Worm (Caenorhabditis elegans) whole organism, L4 larva: ENCODE results near the gene srh-128.
A peak's percentile ranks its signal among the peaks of the same experiment; 100 is the strongest.

Experiments
- F10B5.3 ChIP-seq: sonication (generic microtip); optimal IDR thresholded peaks from 2 replicates; lab custom pipeline; 2016; ENCODE audit warnings: mild to moderate bottlenecking, missing genetic modification characterization, missing compliant biosample characterization
- F44E2.7 ChIP-seq: fragments of 200-800 bp; sonication (Bioruptor generic); IDR thresholded peaks from 2 replicates; pipeline ENCODE4 v2.1.2; 2022; ENCODE audit warnings: missing genetic modification characterization, missing compliant biosample characterization
- F49E8.2 ChIP-seq: sonication (generic microtip); optimal IDR thresholded peaks from 2 replicates; lab custom pipeline; 2016; ENCODE audit warnings: missing compliant biosample characterization, mild to moderate bottlenecking, missing genetic modification characterization, borderline replicate concordance
- R02D3.7 ChIP-seq: fragments of 150-350 bp; sonication (generic microtip); optimal IDR thresholded peaks from 3 replicates; lab custom pipeline; 2014; ENCODE audit warnings: missing biosample characterization, missing genetic modification characterization
- Y105C5A.15 ChIP-seq: fragments of 200-800 bp; sonication (Bioruptor generic); IDR thresholded peaks from 2 replicates; pipeline ENCODE4 v1.3.6; 2022; ENCODE audit warnings: missing genetic modification characterization, missing compliant biosample characterization
- Y48G9A.11 ChIP-seq: fragments of 200-800 bp; sonication (Bioruptor generic); IDR thresholded peaks from 2 replicates; pipeline ENCODE4 v1.3.6; 2022; ENCODE audit warnings: missing genetic modification reagents, missing genetic modification characterization, missing compliant biosample characterization
- aha-1 ChIP-seq: fragments of 150-350 bp; peaks from one replicate; lab custom pipeline; 2014; ENCODE audit warnings: missing biosample characterization, missing genetic modification characterization
- ama-1 ChIP-seq: fragments of 150-350 bp; optimal IDR thresholded peaks from 2 replicates; lab custom pipeline; 2014; ENCODE audit warnings: inconsistent platforms, mixed read lengths
- arid-1 ChIP-seq: fragments of 200-800 bp; sonication (Bioruptor generic); conservative IDR thresholded peaks from 2 replicates; pipeline ENCODE4 v1.3.6; 2022; ENCODE audit warnings: missing genetic modification reagents, missing genetic modification characterization, missing compliant biosample characterization
- ceh-62 ChIP-seq: sonication (generic microtip); optimal IDR thresholded peaks from 2 replicates; lab custom pipeline; 2017; ENCODE audit warnings: missing biosample characterization, missing genetic modification characterization
- ceh-82 ChIP-seq: sonication (generic microtip); optimal IDR thresholded peaks from 2 replicates; lab custom pipeline; 2017; ENCODE audit warnings: missing biosample characterization, missing genetic modification characterization
- ces-1 ChIP-seq: fragments of 150-350 bp; sonication (generic microtip); optimal IDR thresholded peaks from 4 replicates; lab custom pipeline; 2014; ENCODE audit warnings: missing biosample characterization, missing genetic modification reagents, missing genetic modification characterization
- ctbp-1 ChIP-seq: fragments of 200-800 bp; sonication (Bioruptor generic); IDR thresholded peaks from 2 replicates; pipeline ENCODE4 v1.3.6; 2022; ENCODE audit warnings: missing genetic modification reagents, missing genetic modification characterization, missing compliant biosample characterization
- dmd-6 ChIP-seq: fragments of 200-800 bp; sonication (Bioruptor generic); IDR thresholded peaks from 2 replicates; pipeline ENCODE4 v1.3.6; 2022; ENCODE audit warnings: missing genetic modification reagents, missing genetic modification characterization, missing compliant biosample characterization
- dmd-8 ChIP-seq: fragments of 200-800 bp; sonication (Bioruptor generic); IDR thresholded peaks from 2 replicates; pipeline ENCODE4 v1.3.6; 2022; ENCODE audit warnings: missing genetic modification characterization, missing compliant biosample characterization
- dpl-1 ChIP-seq: fragments of 150-350 bp; optimal IDR thresholded peaks from 2 replicates; lab custom pipeline; 2014; ENCODE audit warnings: missing biosample characterization, missing genetic modification reagents, missing genetic modification characterization
- dve-1 ChIP-seq: sonication (generic microtip); optimal IDR thresholded peaks from 2 replicates; lab custom pipeline; 2017; ENCODE audit warnings: antibody characterized with exemption, mild to moderate bottlenecking, missing genetic modification characterization, missing compliant biosample characterization; ENCODE audit not compliant: insufficient read depth
- egl-43 ChIP-seq: fragments of 200-800 bp; sonication (Bioruptor generic); IDR thresholded peaks from 2 replicates; pipeline ENCODE4 v1.3.6; 2022; ENCODE audit warnings: missing genetic modification reagents, missing genetic modification characterization, missing compliant biosample characterization
- fos-1 ChIP-seq: fragments of 150-350 bp; optimal IDR thresholded peaks from 2 replicates; lab custom pipeline; 2014; ENCODE audit warnings: missing biosample characterization, missing genetic modification characterization
- hif-1 ChIP-seq, 2 experiments: sonication (generic microtip); optimal IDR thresholded peaks; 2 replicates each; lab custom pipeline; 2016 to 2017; ENCODE audit warnings: missing compliant biosample characterization in 2 of 2, missing genetic modification characterization in 2 of 2, missing genetic modification reagents in 2 of 2, missing genotype in 2 of 2, mild to moderate bottlenecking in 1 of 2
- hlh-11 ChIP-seq: fragments of 200-800 bp; sonication (Bioruptor generic); optimal IDR thresholded peaks from 2 replicates; lab custom pipeline; 2018; ENCODE audit warnings: mild to moderate bottlenecking, missing genetic modification characterization, missing compliant biosample characterization
- hmg-1.1 ChIP-seq: fragments of 200-800 bp; sonication (Bioruptor generic); IDR thresholded peaks from 2 replicates; pipeline ENCODE4 v1.3.6; 2022; ENCODE audit warnings: missing genetic modification reagents, missing genetic modification characterization, missing compliant biosample characterization
- jun-1 ChIP-seq: fragments of 150-350 bp; optimal IDR thresholded peaks from 2 replicates; lab custom pipeline; 2014; ENCODE audit warnings: missing biosample characterization, missing genetic modification reagents, missing genetic modification characterization
- lim-7 ChIP-seq: fragments of 200-800 bp; sonication (Bioruptor generic); IDR thresholded peaks from 2 replicates; pipeline ENCODE4 v1.3.6; 2022; ENCODE audit warnings: missing genetic modification characterization, missing compliant biosample characterization
- lin-13 ChIP-seq: fragments of 150-350 bp; optimal IDR thresholded peaks from 2 replicates; lab custom pipeline; 2014; ENCODE audit warnings: missing biosample characterization, missing genetic modification reagents, missing genetic modification characterization
- lin-15B ChIP-seq: fragments of 150-350 bp; sonication (generic microtip); optimal IDR thresholded peaks from 3 replicates; lab custom pipeline; 2014; ENCODE audit warnings: missing biosample characterization, missing genetic modification characterization
- lin-29 ChIP-seq: fragments of 200-800 bp; sonication (Bioruptor generic); IDR thresholded peaks from 2 replicates; pipeline ENCODE4 v1.3.6; 2022; ENCODE audit warnings: missing genetic modification reagents, missing genetic modification characterization, missing compliant biosample characterization
- lin-39 ChIP-seq: fragments of 150-350 bp; optimal IDR thresholded peaks from 2 replicates; lab custom pipeline; 2014; ENCODE audit warnings: missing biosample characterization, missing genetic modification reagents, missing genetic modification characterization
- lir-3 ChIP-seq: sonication (generic microtip); optimal IDR thresholded peaks from 2 replicates; lab custom pipeline; 2016; ENCODE audit warnings: mild to moderate bottlenecking, missing genetic modification characterization, missing compliant biosample characterization
- lsy-2 ChIP-seq, 2 experiments: fragments of 150-350 bp in 1 of 2; sonication (generic microtip) in 1 of 2; optimal IDR thresholded peaks; 2 replicates each; lab custom pipeline; 2014 to 2017; ENCODE audit warnings: missing biosample characterization in 2 of 2, missing genetic modification characterization in 2 of 2
- madf-9 ChIP-seq: fragments of 200-800 bp; sonication (Bioruptor generic); conservative IDR thresholded peaks from 2 replicates; pipeline ENCODE4 v1.3.6; 2022; ENCODE audit warnings: missing genetic modification reagents, missing genetic modification characterization, missing compliant biosample characterization
- mdt-29 ChIP-seq: fragments of 200-800 bp; sonication (Bioruptor generic); IDR thresholded peaks from 2 replicates; pipeline ENCODE4 v1.3.6; 2022; ENCODE audit warnings: missing genetic modification reagents, missing genetic modification characterization, missing compliant biosample characterization
- mxl-3 ChIP-seq: fragments of 200-800 bp; sonication (Bioruptor generic); optimal IDR thresholded peaks from 2 replicates; lab custom pipeline; 2018; ENCODE audit warnings: mild to moderate bottlenecking, missing genetic modification characterization, missing compliant biosample characterization
- nhr-10 ChIP-seq: fragments of 150-350 bp; optimal IDR thresholded peaks from 2 replicates; lab custom pipeline; 2014; ENCODE audit warnings: missing biosample characterization, missing genetic modification characterization
- nhr-102 ChIP-seq: sonication (generic microtip); optimal IDR thresholded peaks from 2 replicates; lab custom pipeline; 2016; ENCODE audit warnings: mild to moderate bottlenecking, missing genetic modification characterization, moderate library complexity, missing compliant biosample characterization
- nhr-111 ChIP-seq: fragments of 200-800 bp; sonication (Bioruptor generic); optimal IDR thresholded peaks from 2 replicates; lab custom pipeline; 2018; ENCODE audit warnings: mild to moderate bottlenecking, missing genetic modification characterization, missing compliant biosample characterization
- nhr-41 ChIP-seq: fragments of 200-800 bp; sonication (Bioruptor generic); IDR thresholded peaks from 2 replicates; pipeline ENCODE4 v1.3.6; 2022; ENCODE audit warnings: missing genetic modification reagents, missing genetic modification characterization, missing compliant biosample characterization
- nhr-42 ChIP-seq: fragments of 200-800 bp; sonication (Bioruptor generic); IDR thresholded peaks from 2 replicates; pipeline ENCODE4 v1.3.6; 2022; ENCODE audit warnings: missing genetic modification characterization, missing compliant biosample characterization
- nhr-48 ChIP-seq: sonication (generic microtip); optimal IDR thresholded peaks from 2 replicates; lab custom pipeline; 2016; ENCODE audit warnings: mild to moderate bottlenecking, missing genetic modification characterization, missing compliant biosample characterization
- nhr-76 ChIP-seq: fragments of 150-350 bp; optimal IDR thresholded peaks from 2 replicates; lab custom pipeline; 2014; ENCODE audit warnings: missing biosample characterization, missing genetic modification characterization
- pha-4 ChIP-seq, 2 experiments: fragments of 150-350 bp in 1 of 2; fragments of 200-800 bp in 1 of 2; sonication (Bioruptor generic) in 1 of 2; IDR thresholded peaks in 1 of 2; optimal IDR thresholded peaks in 1 of 2; 2 replicates each; pipeline versions ENCODE4 v1.3.6 to Lab custom; 2014 to 2022; ENCODE audit warnings: missing genetic modification characterization in 2 of 2, missing genetic modification reagents in 2 of 2, missing biosample characterization in 1 of 2, missing compliant biosample characterization in 1 of 2
- php-3 ChIP-seq: fragments of 200-800 bp; sonication (Bioruptor generic); IDR thresholded peaks from 2 replicates; pipeline ENCODE4 v1.3.6; 2022; ENCODE audit warnings: missing genetic modification reagents, missing genetic modification characterization, missing compliant biosample characterization
- pqm-1 ChIP-seq: sonication (generic microtip); optimal IDR thresholded peaks from 2 replicates; lab custom pipeline; 2017; ENCODE audit warnings: missing biosample characterization, missing genetic modification characterization
- saeg-2 ChIP-seq: fragments of 200-800 bp; sonication (Bioruptor generic); IDR thresholded peaks from 2 replicates; pipeline ENCODE4 v1.3.6; 2022; ENCODE audit warnings: missing genetic modification reagents, missing genetic modification characterization, missing compliant biosample characterization
- sdz-12 ChIP-seq: fragments of 200-800 bp; sonication (Bioruptor generic); optimal IDR thresholded peaks from 2 replicates; lab custom pipeline; 2018; ENCODE audit warnings: mild to moderate bottlenecking, missing genetic modification characterization, missing compliant biosample characterization
- set-16 ChIP-seq: fragments of 200-800 bp; sonication (Bioruptor generic); IDR thresholded peaks from 2 replicates; pipeline ENCODE4 v1.3.6; 2022; ENCODE audit warnings: missing genetic modification reagents, missing genetic modification characterization, missing compliant biosample characterization
- spr-1 ChIP-seq: sonication (generic microtip); optimal IDR thresholded peaks from 2 replicates; lab custom pipeline; 2016; ENCODE audit warnings: mild to moderate bottlenecking, missing genetic modification characterization, missing compliant biosample characterization
- tra-1 ChIP-seq: fragments of 200-800 bp; sonication (Bioruptor generic); IDR thresholded peaks from 2 replicates; pipeline ENCODE4 v1.3.6; 2022; ENCODE audit warnings: missing genetic modification reagents, missing genetic modification characterization, missing compliant biosample characterization
- unc-39 ChIP-seq: sonication (generic microtip); optimal IDR thresholded peaks from 2 replicates; lab custom pipeline; 2017; ENCODE audit warnings: missing biosample characterization, missing genetic modification characterization
- vab-7 ChIP-seq: fragments of 200-800 bp; sonication (Bioruptor generic); IDR thresholded peaks from 2 replicates; pipeline ENCODE4 v1.3.6; 2022; ENCODE audit warnings: missing genetic modification reagents, missing genetic modification characterization, missing compliant biosample characterization
- zfp-2 ChIP-seq: sonication (generic microtip); optimal IDR thresholded peaks from 2 replicates; lab custom pipeline; 2016; ENCODE audit warnings: mild to moderate bottlenecking, missing genetic modification characterization, missing compliant biosample characterization
- zip-2 ChIP-seq: fragments of 150-350 bp; optimal IDR thresholded peaks from 2 replicates; lab custom pipeline; 2014; ENCODE audit warnings: missing biosample characterization, missing genetic modification characterization

Gene srh-128

DNA sequence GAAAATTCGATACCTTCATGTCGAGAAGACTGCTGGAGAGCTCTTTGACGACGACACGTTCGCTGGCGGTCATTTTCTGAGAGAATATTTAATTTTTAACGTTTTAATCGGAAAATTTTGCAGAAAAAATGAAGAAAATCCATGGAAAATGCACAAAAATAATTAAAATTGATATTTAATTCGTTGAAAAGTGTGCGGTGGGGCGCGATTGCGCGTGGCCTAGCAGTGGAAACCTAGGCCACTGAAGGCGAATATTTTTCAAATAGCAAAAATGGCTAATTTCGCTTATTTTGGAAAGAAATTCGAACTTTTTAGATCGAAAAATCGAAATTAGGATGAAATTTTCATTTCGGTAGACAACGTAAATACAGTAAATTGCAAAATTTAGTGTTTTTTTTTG is 47.4 kb upstream of the srh-128 start, which contains the start of gene F29A7.6 (continued):
- TF ChIP-seq ces-1 (GFP tag; lab: Kevin White, UChicago) (no peak), pha-4 (GFP tag; IDR thresholded peaks at IDR 0.05; lab: Robert Waterston, UW) (no peak), pha-4 (tag; optimal IDR thresholded peaks at IDR 0.05; lab: Kevin White, UChicago) (no peak), hmg-1.1 (GFP tag; lab: Robert Waterston, UW) (no peak), lin-15B (no peak), lir-3 (tag; lab: Kevin White, UChicago) (no peak), zip-2 (tag; lab: Kevin White, UChicago) (no peak), set-16 (GFP tag; lab: Robert Waterston, UW) (no peak), mdt-29 (GFP tag; lab: Robert Waterston, UW) (no peak), hif-1 (tag; optimal IDR thresholded peaks at IDR 0.05; lab: Kevin White, UChicago) (peak in 1 of 2 experiments; percentile 80), nhr-111 (GFP tag; lab: Kevin White, UChicago) (no peak), nhr-48 (no peak), pqm-1 (tag; lab: Kevin White, UChicago) (no peak), nhr-76 (tag; lab: Kevin White, UChicago) (no peak), lsy-2 (tag; optimal IDR thresholded peaks at IDR 0.05; lab: Kevin White, UChicago) (no peak), fos-1 (tag; lab: Kevin White, UChicago) (no peak), hlh-11 (peak; percentile 25), aha-1 (tag; lab: Kevin White, UChicago) (no peak), php-3 (GFP tag; lab: Robert Waterston, UW) (no peak), F49E8.2 (tag; lab: Kevin White, UChicago) (peak; percentile 10), saeg-2 (GFP tag; lab: Robert Waterston, UW) (no peak), ceh-82 (tag; lab: Kevin White, UChicago) (no peak), dve-1 (tag; lab: Kevin White, UChicago) (no peak), lin-29 (no peak), nhr-42 (no peak), mxl-3 (GFP tag; lab: Kevin White, UChicago) (no peak), arid-1 (no peak), Y105C5A.15 (GFP tag; lab: Robert Waterston, UW) (no peak), sdz-12 (no peak), unc-39 (tag; lab: Kevin White, UChicago) (no peak), lin-39 (tag; lab: Kevin White, UChicago) (no peak), dmd-8 (GFP tag; lab: Robert Waterston, UW) (no peak), jun-1 (no peak), F44E2.7 (no peak), Y48G9A.11 (GFP tag; lab: Robert Waterston, UW) (no peak), nhr-102 (tag; lab: Kevin White, UChicago) (no peak), ceh-62 (tag; lab: Kevin White, UChicago) (no peak), spr-1 (no peak), F10B5.3 (tag; lab: Kevin White, UChicago) (no peak), lin-13 (GFP tag; lab: Kevin White, UChicago) (no peak), tra-1 (GFP tag; lab: Robert Waterston, UW) (0 out of 2 replicates have a peak, but pooled peaks have one; percentile 6), zfp-2 (tag; lab: Kevin White, UChicago) (no peak), nhr-10 (tag; lab: Kevin White, UChicago) (no peak), dmd-6 (GFP tag; lab: Robert Waterston, UW) (peak; percentile 50; the same call in 1 of the 2 replicates), vab-7 (GFP tag; lab: Robert Waterston, UW) (no peak), ctbp-1 (GFP tag; lab: Robert Waterston, UW) (no peak), dpl-1 (GFP tag; lab: Kevin White, UChicago) (peak; percentile 56), nhr-41 (GFP tag; lab: Robert Waterston, UW) (no peak), madf-9 (no peak), ama-1 (lab: Kevin White, UChicago) (no peak), lim-7 (GFP tag; lab: Robert Waterston, UW) (no peak), egl-43 (no peak), R02D3.7 (tag; lab: Kevin White, UChicago) (no peak)
